Fruit fly (Drosophila melanogaster) whole organism, embryonic: ENCODE measurements around the gene Drsl2.

Experiments
- Bgb ChIP-seq: fragments of 200-800 bp; sonication (Bioruptor generic); IDR thresholded peaks from 2 replicates; pipeline ENCODE4 v1.3.6; 2022; ENCODE audit warnings: missing biosample characterization, missing genetic modification characterization; ENCODE audit not compliant: partially characterized antibody
- Bteb2 ChIP-seq: fragments of 200-800 bp; sonication (Bioruptor generic); optimal IDR thresholded peaks from 2 replicates; lab custom pipeline; 2016; ENCODE audit warnings: missing biosample characterization, missing genetic modification characterization
- CG12219 ChIP-seq: fragments of 200-800 bp; sonication (Bioruptor generic); optimal IDR thresholded peaks from 3 replicates; lab custom pipeline; 2018; ENCODE audit warnings: missing biosample characterization, mild to moderate bottlenecking, missing genetic modification characterization
- CG12391 ChIP-seq: fragments of 200-800 bp; sonication (Bioruptor generic); optimal IDR thresholded peaks from 3 replicates; lab custom pipeline; 2018; ENCODE audit warnings: missing biosample characterization, mild to moderate bottlenecking, missing genetic modification characterization, moderate library complexity
- CG14965 ChIP-seq: fragments of 200-800 bp; sonication (Bioruptor generic); optimal IDR thresholded peaks from 2 replicates; lab custom pipeline; 2016; ENCODE audit warnings: missing biosample characterization, missing genetic modification characterization, borderline replicate concordance
- CG15479 ChIP-seq: fragments of 200-800 bp; sonication (Bioruptor generic); optimal IDR thresholded peaks from 3 replicates; lab custom pipeline; 2019; ENCODE audit warnings: missing biosample characterization, mild to moderate bottlenecking, missing genetic modification characterization, moderate library complexity
- CG17359 ChIP-seq: fragments of 200-800 bp; sonication (Bioruptor generic); optimal IDR thresholded peaks from 3 replicates; lab custom pipeline; 2018; ENCODE audit warnings: missing biosample characterization, mild to moderate bottlenecking, missing genetic modification characterization, moderate library complexity
- CG18262 ChIP-seq: fragments of 200-800 bp; optimal IDR thresholded peaks from 3 replicates; lab custom pipeline; 2019; ENCODE audit warnings: missing biosample characterization, mild to moderate bottlenecking, missing genetic modification characterization, moderate library complexity
- CG1832 ChIP-seq: fragments of 200-800 bp; sonication (Bioruptor generic); optimal IDR thresholded peaks from 2 replicates; lab custom pipeline; 2017; ENCODE audit warnings: missing biosample characterization, mild to moderate bottlenecking, missing genetic modification characterization, inconsistent platforms
- CG18476 ChIP-seq: fragments of 200-800 bp; sonication (Bioruptor generic); optimal IDR thresholded peaks from 2 replicates; lab custom pipeline; 2016; ENCODE audit warnings: missing biosample characterization, mild to moderate bottlenecking, missing genetic modification characterization
- CG18599 ChIP-seq: fragments of 200-800 bp; sonication (Bioruptor generic); optimal IDR thresholded peaks from 3 replicates; lab custom pipeline; 2017; ENCODE audit warnings: missing biosample characterization, missing genetic modification characterization, mild to moderate bottlenecking, moderate library complexity, missing genetic modification reagents
- CG18619 ChIP-seq: fragments of 200-800 bp; sonication (Bioruptor generic); optimal IDR thresholded peaks from 3 replicates; lab custom pipeline; 2017; ENCODE audit warnings: missing biosample characterization, mild to moderate bottlenecking, missing genetic modification characterization
- CG2875 ChIP-seq: fragments of 200-800 bp; sonication (Bioruptor generic); optimal IDR thresholded peaks from 2 replicates; lab custom pipeline; 2017; ENCODE audit warnings: missing biosample characterization, mild to moderate bottlenecking, missing genetic modification characterization, missing genetic modification reagents
- CG30431 ChIP-seq: fragments of 200-800 bp; sonication (Bioruptor generic); optimal IDR thresholded peaks from 2 replicates; lab custom pipeline; 2017; ENCODE audit warnings: missing biosample characterization, missing genetic modification characterization
- CG31388 ChIP-seq: fragments of 200-800 bp; sonication (Bioruptor generic); optimal IDR thresholded peaks from 2 replicates; lab custom pipeline; 2016; ENCODE audit warnings: missing biosample characterization, missing genetic modification characterization
- CG8359 ChIP-seq: fragments of 200-800 bp; sonication (Bioruptor generic); optimal IDR thresholded peaks from 2 replicates; lab custom pipeline; 2017; ENCODE audit warnings: missing biosample characterization, mild to moderate bottlenecking, missing genetic modification characterization, borderline replicate concordance
- CG9609 ChIP-seq: fragments of 200-800 bp; sonication (Bioruptor generic); optimal IDR thresholded peaks from 3 replicates; lab custom pipeline; 2016; ENCODE audit warnings: missing biosample characterization, missing genetic modification characterization
- CHES-1-like ChIP-seq: fragments of 200-800 bp; sonication (Bioruptor generic); optimal IDR thresholded peaks from 2 replicates; lab custom pipeline; 2016; ENCODE audit warnings: missing biosample characterization, missing genetic modification characterization
- Chrac-16 ChIP-seq: fragments of 200-800 bp; sonication (Bioruptor generic); optimal IDR thresholded peaks from 3 replicates; lab custom pipeline; 2016; ENCODE audit warnings: missing biosample characterization, missing genetic modification characterization
- D ChIP-seq, 2 experiments: fragments of 200-800 bp in 1 of 2; fragments of >200 bp in 1 of 2; sonication (Bioruptor generic) in 1 of 2; optimal IDR thresholded peaks; 2 replicates in 1 of 2; 3 replicates in 1 of 2; lab custom pipeline; 2017; ENCODE audit warnings: mild to moderate bottlenecking in 1 of 2, missing biosample characterization in 1 of 2, missing genetic modification characterization in 1 of 2, missing genetic modification reagents in 1 of 2
- Dip3 ChIP-seq: fragments of 200-800 bp; sonication (Bioruptor generic); optimal IDR thresholded peaks from 3 replicates; lab custom pipeline; 2016; ENCODE audit warnings: missing biosample characterization, missing genetic modification characterization
- Ets97D ChIP-seq: fragments of 200-800 bp; sonication (Bioruptor generic); optimal IDR thresholded peaks from 3 replicates; lab custom pipeline; 2016; ENCODE audit warnings: missing biosample characterization, missing genetic modification characterization
- HLH54F ChIP-seq: fragments of 200-800 bp; sonication (Bioruptor generic); optimal IDR thresholded peaks from 3 replicates; lab custom pipeline; 2016; ENCODE audit warnings: missing biosample characterization, missing genetic modification characterization
- Pdp1 ChIP-seq, 2 experiments: fragments of 200-800 bp; sonication (Bioruptor generic); optimal IDR thresholded peaks; 3 replicates each; lab custom pipeline; 2016; ENCODE audit warnings: missing biosample characterization in 2 of 2, missing genetic modification characterization in 2 of 2, mild to moderate bottlenecking in 1 of 2, moderate library complexity in 1 of 2
- Sox102F ChIP-seq: fragments of 200-800 bp; sonication (Bioruptor generic); optimal IDR thresholded peaks from 2 replicates; lab custom pipeline; 2018; ENCODE audit warnings: missing biosample characterization, mild to moderate bottlenecking, missing genetic modification characterization, moderate library complexity
- Tbp ChIP-seq: fragments of >200 bp; optimal IDR thresholded peaks from 2 replicates; lab custom pipeline; 2018; ENCODE audit warnings: missing biosample characterization, missing genetic modification characterization
- Vsx1 ChIP-seq: fragments of 200-800 bp; sonication (Bioruptor generic); optimal IDR thresholded peaks from 2 replicates; lab custom pipeline; 2017; ENCODE audit warnings: missing biosample characterization, mild to moderate bottlenecking, missing genetic modification characterization, missing genetic modification reagents
- Xbp1 ChIP-seq: fragments of 200-800 bp; sonication (Bioruptor generic); optimal IDR thresholded peaks from 3 replicates; lab custom pipeline; 2016; ENCODE audit warnings: missing biosample characterization, mild to moderate bottlenecking, missing genetic modification characterization
- ara ChIP-seq: fragments of 200-800 bp; sonication (Bioruptor generic); IDR thresholded peaks from 2 replicates; pipeline ENCODE4 v1.3.6; 2022; ENCODE audit warnings: missing biosample characterization, missing genetic modification characterization
- cato ChIP-seq: fragments of 200-800 bp; sonication (Bioruptor generic); optimal IDR thresholded peaks from 2 replicates; lab custom pipeline; 2016; ENCODE audit warnings: missing biosample characterization, missing genetic modification characterization, borderline replicate concordance
- dm ChIP-seq: fragments of 200-800 bp; sonication (Bioruptor generic); optimal IDR thresholded peaks from 3 replicates; lab custom pipeline; 2016; ENCODE audit warnings: missing biosample characterization, missing genetic modification characterization
- dpn ChIP-seq, 2 experiments: fragments of 200-800 bp; sonication (Bioruptor generic); optimal IDR thresholded peaks; 3 replicates each; lab custom pipeline; 2016; ENCODE audit warnings: missing biosample characterization in 2 of 2, missing genetic modification characterization in 2 of 2
- fd96Cb ChIP-seq: fragments of 200-800 bp; sonication (Bioruptor generic); optimal IDR thresholded peaks from 2 replicates; lab custom pipeline; 2018; ENCODE audit warnings: missing biosample characterization, mild to moderate bottlenecking, missing genetic modification characterization, moderate library complexity
- gsb-n ChIP-seq: fragments of 200-800 bp; sonication (Bioruptor generic); optimal IDR thresholded peaks from 3 replicates; lab custom pipeline; 2018; ENCODE audit warnings: missing biosample characterization, mild to moderate bottlenecking, missing genetic modification characterization
- knrl ChIP-seq: fragments of 200-800 bp; sonication (Bioruptor generic); IDR thresholded peaks from 3 replicates; pipeline ENCODE4 v1.3.6; 2022; ENCODE audit warnings: missing biosample characterization, missing genetic modification characterization; ENCODE audit not compliant: partially characterized antibody
- lov ChIP-seq, 2 experiments: fragments of 200-800 bp in 1 of 2; fragments of >200 bp in 1 of 2; sonication (Bioruptor generic) in 1 of 2; IDR thresholded peaks in 1 of 2; optimal IDR thresholded peaks in 1 of 2; 2 replicates in 1 of 2; 3 replicates in 1 of 2; pipeline versions ENCODE4 v1.3.6 to Lab custom; 2017 to 2022; ENCODE audit warnings: missing biosample characterization in 1 of 2, missing genetic modification characterization in 1 of 2
- nau ChIP-seq: fragments of 200-800 bp; sonication (Bioruptor generic); optimal IDR thresholded peaks from 3 replicates; lab custom pipeline; 2017; ENCODE audit warnings: missing biosample characterization, mild to moderate bottlenecking, missing genetic modification characterization, missing genetic modification reagents
- oc ChIP-seq: fragments of 200-800 bp; sonication (Bioruptor generic); optimal IDR thresholded peaks from 2 replicates; lab custom pipeline; 2018; ENCODE audit warnings: missing biosample characterization, mild to moderate bottlenecking, missing genetic modification characterization, moderate library complexity
- pnt ChIP-seq: fragments of 200-800 bp; sonication (Bioruptor generic); optimal IDR thresholded peaks from 3 replicates; lab custom pipeline; 2016; ENCODE audit warnings: missing biosample characterization, missing genetic modification characterization
- sc ChIP-seq, 3 experiments: fragments of >200 bp in 2 of 3; fragments of 200-800 bp in 1 of 3; sonication (Bioruptor generic) in 1 of 3; optimal IDR thresholded peaks; 2 replicates in 2 of 3; 3 replicates in 1 of 3; lab custom pipeline; 2017; ENCODE audit warnings: mild to moderate bottlenecking in 1 of 3, missing biosample characterization in 1 of 3, missing genetic modification characterization in 1 of 3, missing genetic modification reagents in 1 of 3
- sd ChIP-seq: fragments of 200-800 bp; sonication (Bioruptor generic); optimal IDR thresholded peaks from 3 replicates; lab custom pipeline; 2018; ENCODE audit warnings: missing biosample characterization, mild to moderate bottlenecking, missing genetic modification characterization, moderate library complexity
- sens ChIP-seq: fragments of 200-800 bp; sonication (Bioruptor generic); peaks from one replicate; lab custom pipeline; 2016; ENCODE audit warnings: missing biosample characterization, missing genetic modification characterization
- sob ChIP-seq: fragments of 200-800 bp; sonication (Bioruptor generic); IDR thresholded peaks from 2 replicates; pipeline ENCODE4 v1.3.6; 2022; ENCODE audit warnings: missing biosample characterization, missing genetic modification characterization
- sr ChIP-seq: fragments of 200-800 bp; sonication (Bioruptor generic); IDR thresholded peaks from 3 replicates; pipeline ENCODE4 v1.3.6; 2022; ENCODE audit warnings: missing biosample characterization, missing genetic modification characterization
- tll ChIP-seq, 2 experiments: fragments of 200-800 bp in 1 of 2; fragments of >200 bp in 1 of 2; sonication (Bioruptor generic) in 1 of 2; optimal IDR thresholded peaks; 2 replicates each; lab custom pipeline; 2017 to 2019; ENCODE audit warnings: missing biosample characterization in 2 of 2, missing genetic modification characterization in 2 of 2, mild to moderate bottlenecking in 1 of 2, moderate library complexity in 1 of 2
- unpg ChIP-seq: fragments of 200-800 bp; sonication (Bioruptor generic); optimal IDR thresholded peaks from 3 replicates; lab custom pipeline; 2018; ENCODE audit warnings: missing biosample characterization, mild to moderate bottlenecking, missing genetic modification characterization, moderate library complexity

Drsl2 gene

DNA sequence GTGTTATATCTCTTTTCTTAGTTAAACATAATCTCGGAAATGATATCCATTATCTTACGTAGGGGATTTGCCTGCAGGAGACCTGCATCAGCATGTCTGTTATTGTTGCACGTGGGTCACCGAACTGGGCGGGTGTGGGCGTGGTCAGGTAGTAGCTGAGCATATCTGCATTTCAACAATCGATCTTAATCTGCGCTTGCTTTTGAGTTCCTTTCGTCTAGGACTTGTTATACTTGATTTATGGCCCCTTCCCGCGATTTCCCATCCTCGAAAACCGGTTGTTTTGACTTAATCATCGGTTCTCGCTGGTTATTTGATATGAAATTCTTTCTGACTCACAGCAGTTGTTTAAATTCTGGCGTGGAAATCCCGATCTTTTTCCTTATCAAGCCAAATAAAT is 9.4 kb upstream of the Drsl2 start:
- TF ChIP-seq tll (GFP tag; optimal IDR thresholded peaks at IDR 0.05; lab: Kevin White, UChicago) (peak in 1 of 2 experiments; percentile 25), CG15479 (peak; percentile 54), ara (GFP tag; lab: Robert Waterston, UW) (no peak)

DNA sequence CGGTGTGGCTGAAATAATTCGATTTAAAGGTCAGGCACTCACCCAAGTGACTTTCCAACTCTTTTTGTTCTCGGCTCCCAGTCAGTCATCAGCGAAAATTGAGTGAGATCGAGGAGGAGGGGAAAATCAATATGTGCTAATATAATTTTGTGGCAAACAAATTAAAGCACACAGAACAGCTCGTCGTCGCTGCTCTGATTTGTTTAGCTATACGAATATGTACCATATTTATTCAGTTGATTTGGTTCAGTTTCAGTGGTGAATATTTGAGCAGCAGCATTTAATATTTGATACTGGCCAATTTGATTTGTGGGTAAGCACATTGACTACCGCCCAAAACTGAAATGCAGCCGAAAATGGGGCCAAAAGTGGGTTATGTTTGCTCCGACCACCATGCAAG is 8.7 kb upstream of the Drsl2 start:
- no peak for TF ChIP-seq dm (GFP tag; lab: Kevin White, UChicago)
- peak; percentile 23 for TF ChIP-seq CG18262 (tag; lab: Kevin White, UChicago)
- TF ChIP-seq Ets97D (GFP tag; lab: Kevin White, UChicago): no peak
- TF ChIP-seq Bteb2 (GFP tag; lab: Kevin White, UChicago): peak; percentile 35
- no peak for TF ChIP-seq CG17359 (tag; lab: Kevin White, UChicago)
- TF ChIP-seq CG1832 (GFP tag; lab: Kevin White, UChicago): no peak
- TF ChIP-seq sd (tag; lab: Kevin White, UChicago): no peak
- peak; percentile 6 for TF ChIP-seq CG18599 (GFP tag; lab: Kevin White, UChicago)
- TF ChIP-seq gsb-n (tag; lab: Kevin White, UChicago): peak; percentile 30
- peak in 1 of 2 experiments; percentile 38 for TF ChIP-seq Pdp1 (GFP tag; optimal IDR thresholded peaks at IDR 0.05; lab: Kevin White, UChicago)
- TF ChIP-seq D (optimal IDR thresholded peaks at IDR 0.05; lab: Kevin White, UChicago): no peak
- peak; percentile 15 for TF ChIP-seq D (GFP tag; optimal IDR thresholded peaks at IDR 0.05; lab: Kevin White, UChicago)
- TF ChIP-seq sc (optimal IDR thresholded peaks at IDR 0.05; lab: Kevin White, UChicago): no peak
- peak; percentile 61 for TF ChIP-seq sc (GFP tag; optimal IDR thresholded peaks at IDR 0.05; lab: Kevin White, UChicago)
- no peak for TF ChIP-seq lov (optimal IDR thresholded peaks at IDR 0.05; lab: Kevin White, UChicago)
- TF ChIP-seq lov (GFP tag; IDR thresholded peaks at IDR 0.05; lab: Robert Waterston, UW): 0 out of 3 replicates have a peak, but pooled peaks have one; percentile 12
- TF ChIP-seq knrl: no peak
- TF ChIP-seq cato: peak; percentile 31
- peak; percentile 22 for TF ChIP-seq CG31388 (GFP tag; lab: Kevin White, UChicago)
- TF ChIP-seq CG2875 (GFP tag; lab: Kevin White, UChicago): peak; percentile 66
- TF ChIP-seq unpg (GFP tag; lab: Kevin White, UChicago): peak; percentile 37
- peak; percentile 21 for TF ChIP-seq CG12219 (GFP tag; lab: Kevin White, UChicago)
- TF ChIP-seq Bgb (GFP tag; lab: Robert Waterston, UW): no peak
- TF ChIP-seq CG9609: no peak
- no peak for TF ChIP-seq sr (GFP tag; lab: Robert Waterston, UW)
- peak; percentile 9 for TF ChIP-seq HLH54F (GFP tag; lab: Kevin White, UChicago)
- peak; percentile 42 for TF ChIP-seq fd96Cb (tag; lab: Kevin White, UChicago)
- peak; percentile 13 for TF ChIP-seq Xbp1
- no peak for TF ChIP-seq Chrac-16 (GFP tag; lab: Kevin White, UChicago)
- no peak for TF ChIP-seq Tbp (GFP tag; lab: Kevin White, UChicago)
- peak; percentile 63 for TF ChIP-seq nau (GFP tag; lab: Kevin White, UChicago)
- peak; percentile 15 for TF ChIP-seq CG30431 (GFP tag; lab: Kevin White, UChicago)
- no peak for TF ChIP-seq pnt (GFP tag; lab: Kevin White, UChicago)
- TF ChIP-seq CHES-1-like (GFP tag; lab: Kevin White, UChicago): peak; percentile 19
- no peak for TF ChIP-seq CG18476
- TF ChIP-seq Vsx1: peak; percentile 11
- TF ChIP-seq sens (GFP tag; lab: Kevin White, UChicago): peak; percentile 92
- no peak for TF ChIP-seq Dip3 (GFP tag; lab: Kevin White, UChicago)
- peak; percentile 58 for TF ChIP-seq oc (tag; lab: Kevin White, UChicago)
- peak; percentile 23 for TF ChIP-seq Sox102F (GFP tag; lab: Kevin White, UChicago)
- TF ChIP-seq CG14965 (GFP tag; lab: Kevin White, UChicago): peak; percentile 37
- peak; percentile 28 for TF ChIP-seq CG18619 (GFP tag; lab: Kevin White, UChicago)
- TF ChIP-seq sob (GFP tag; lab: Robert Waterston, UW): peak; percentile 22; the same call in 1 of the 2 replicates
- TF ChIP-seq CG12391 (tag; lab: Kevin White, UChicago): peak; percentile 6
- TF ChIP-seq CG8359 (GFP tag; lab: Kevin White, UChicago): peak; percentile 49
- peak; percentile 14 to 46 for TF ChIP-seq dpn (GFP tag; optimal IDR thresholded peaks at IDR 0.05; lab: Kevin White, UChicago)
